Fruit fly (Drosophila melanogaster) whole organism, embryonic: ENCODE results near the gene msd1.
A peak's percentile ranks its signal among the peaks of the same experiment; 100 is the strongest.

ENCODE experiments used
- Atf3 ChIP-seq: fragments of 200-800 bp; sonication (Bioruptor generic); optimal IDR thresholded peaks from 3 replicates; lab custom pipeline; 2016; ENCODE audit warnings: missing biosample characterization, missing genetic modification characterization
- Bdp1 ChIP-seq: fragments of 200-800 bp; sonication (Bioruptor generic); optimal IDR thresholded peaks from 3 replicates; lab custom pipeline; 2016; ENCODE audit warnings: missing biosample characterization, missing genetic modification characterization
- CG10209 ChIP-seq: fragments of 200-800 bp; sonication (Bioruptor generic); optimal IDR thresholded peaks from 3 replicates; lab custom pipeline; 2017; ENCODE audit warnings: missing biosample characterization, mild to moderate bottlenecking, missing genetic modification characterization, missing genetic modification reagents
- CG12942 ChIP-seq: fragments of 200-800 bp; sonication (Bioruptor generic); optimal IDR thresholded peaks from 3 replicates; lab custom pipeline; 2016; ENCODE audit warnings: missing biosample characterization, missing genetic modification characterization
- CG13296 ChIP-seq: fragments of 200-800 bp; sonication (Bioruptor generic); optimal IDR thresholded peaks from 3 replicates; lab custom pipeline; 2018; ENCODE audit warnings: missing biosample characterization, mild to moderate bottlenecking, missing genetic modification characterization
- CG13424 ChIP-seq: fragments of 200-800 bp; sonication (Bioruptor generic); optimal IDR thresholded peaks from 2 replicates; lab custom pipeline; 2019; ENCODE audit warnings: missing biosample characterization, mild to moderate bottlenecking, missing genetic modification characterization, moderate library complexity
- CG14014 ChIP-seq: fragments of 200-800 bp; sonication (Bioruptor generic); IDR thresholded peaks from 2 replicates; pipeline ENCODE4 v1.3.6; 2022; ENCODE audit warnings: missing biosample characterization, missing genetic modification characterization
- CG14710 ChIP-seq: fragments of 200-800 bp; sonication (Bioruptor generic); optimal IDR thresholded peaks from 3 replicates; lab custom pipeline; 2019; ENCODE audit warnings: missing biosample characterization, mild to moderate bottlenecking, missing genetic modification characterization, moderate library complexity
- CG14965 ChIP-seq: fragments of 200-800 bp; sonication (Bioruptor generic); optimal IDR thresholded peaks from 2 replicates; lab custom pipeline; 2016; ENCODE audit warnings: missing biosample characterization, missing genetic modification characterization, borderline replicate concordance
- CG15269 ChIP-seq: fragments of 200-800 bp; sonication (Bioruptor generic); optimal IDR thresholded peaks from 2 replicates; lab custom pipeline; 2018; ENCODE audit warnings: missing biosample characterization, mild to moderate bottlenecking, missing genetic modification characterization, moderate library complexity
- CG15696 ChIP-seq: fragments of 200-800 bp; sonication (Bioruptor generic); optimal IDR thresholded peaks from 2 replicates; lab custom pipeline; 2019; ENCODE audit warnings: missing biosample characterization, mild to moderate bottlenecking, missing genetic modification characterization, moderate library complexity
- CG16779 ChIP-seq: fragments of 200-800 bp; sonication (Bioruptor generic); IDR thresholded peaks from 2 replicates; pipeline ENCODE4 v1.3.6; 2022; ENCODE audit warnings: missing biosample characterization, missing genetic modification characterization
- CG17186 ChIP-seq: fragments of 200-800 bp; sonication (Bioruptor generic); optimal IDR thresholded peaks from 3 replicates; lab custom pipeline; 2017; ENCODE audit warnings: missing biosample characterization, missing genetic modification reagents, missing genetic modification characterization
- CG17361 ChIP-seq: fragments of 200-800 bp; sonication (Bioruptor generic); IDR thresholded peaks from 3 replicates; pipeline ENCODE4 v1.3.6; 2022; ENCODE audit warnings: missing biosample characterization, missing genetic modification characterization
- CG2199 ChIP-seq: fragments of 200-800 bp; sonication (Bioruptor generic); IDR thresholded peaks from 3 replicates; pipeline ENCODE4 v1.3.6; 2022; ENCODE audit warnings: missing biosample characterization, missing genetic modification characterization
- CG32767 ChIP-seq: fragments of 200-800 bp; sonication (Bioruptor generic); IDR thresholded peaks from 2 replicates; pipeline ENCODE4 v1.3.6; 2022; ENCODE audit warnings: missing biosample characterization, missing genetic modification characterization
- CG3726 ChIP-seq: fragments of 200-800 bp; sonication (Bioruptor generic); IDR thresholded peaks from 3 replicates; pipeline ENCODE4, ENCODE4 v1.3.6; 2022; ENCODE audit warnings: missing biosample characterization, missing genetic modification characterization
- CG4360 ChIP-seq: fragments of 200-800 bp; sonication (Bioruptor generic); IDR thresholded peaks from 2 replicates; pipeline ENCODE4 v1.3.6; 2022; ENCODE audit warnings: missing biosample characterization, missing genetic modification characterization
- CG4404 ChIP-seq: fragments of 200-800 bp; sonication (Bioruptor generic); IDR thresholded peaks from 2 replicates; pipeline ENCODE4 v1.3.6; 2022; ENCODE audit warnings: missing biosample characterization, missing genetic modification characterization
- CG6854 ChIP-seq: fragments of 200-800 bp; sonication (Bioruptor generic); optimal IDR thresholded peaks from 3 replicates; lab custom pipeline; 2017; ENCODE audit warnings: missing biosample characterization, mild to moderate bottlenecking, missing genetic modification characterization
- CG9215 ChIP-seq: fragments of 200-800 bp; sonication (Bioruptor generic); IDR thresholded peaks from 2 replicates; pipeline ENCODE4 v1.3.6; 2022; ENCODE audit warnings: missing biosample characterization, missing genetic modification characterization
- CG9727 ChIP-seq: fragments of 200-800 bp; sonication (Bioruptor generic); optimal IDR thresholded peaks from 3 replicates; lab custom pipeline; 2017; ENCODE audit warnings: missing biosample characterization, mild to moderate bottlenecking, missing genetic modification characterization
- D19A ChIP-seq: fragments of 200-800 bp; optimal IDR thresholded peaks from 3 replicates; lab custom pipeline; 2019; ENCODE audit warnings: missing biosample characterization, mild to moderate bottlenecking, missing genetic modification characterization, moderate library complexity
- Dip3 ChIP-seq: fragments of 200-800 bp; sonication (Bioruptor generic); optimal IDR thresholded peaks from 3 replicates; lab custom pipeline; 2016; ENCODE audit warnings: missing biosample characterization, missing genetic modification characterization
- E2f1 ChIP-seq: fragments of 200-800 bp; sonication (Bioruptor generic); IDR thresholded peaks from 2 replicates; pipeline ENCODE4 v1.3.6; 2022; ENCODE audit warnings: missing biosample characterization, missing genetic modification characterization
- HmgD ChIP-seq: fragments of 200-800 bp; sonication (Bioruptor generic); optimal IDR thresholded peaks from 3 replicates; lab custom pipeline; 2016; ENCODE audit warnings: missing biosample characterization, missing genetic modification characterization
- HmgZ ChIP-seq: fragments of 200-800 bp; sonication (Bioruptor generic); optimal IDR thresholded peaks from 2 replicates; lab custom pipeline; 2018; ENCODE audit warnings: missing biosample characterization, mild to moderate bottlenecking, missing genetic modification characterization
- Meics ChIP-seq: fragments of 200-800 bp; sonication (Bioruptor generic); optimal IDR thresholded peaks from 2 replicates; lab custom pipeline; 2017; ENCODE audit warnings: missing biosample characterization, mild to moderate bottlenecking, missing genetic modification characterization
- Nf-YB ChIP-seq: fragments of 200-800 bp; sonication (Bioruptor generic); optimal IDR thresholded peaks from 3 replicates; lab custom pipeline; 2019; ENCODE audit warnings: missing biosample characterization, mild to moderate bottlenecking, missing genetic modification characterization, moderate library complexity
- Trl ChIP-seq, 3 experiments: fragments of >200 bp in 2 of 3; fragments of 200-800 bp in 1 of 3; sonication (Bioruptor generic) in 1 of 3; optimal IDR thresholded peaks; 2 replicates in 1 of 3; 3 replicates in 2 of 3; lab custom pipeline; 2016 to 2017; ENCODE audit warnings: missing biosample characterization in 1 of 3, missing genetic modification characterization in 1 of 3
- ab ChIP-seq: fragments of 200-800 bp; sonication (Bioruptor generic); optimal IDR thresholded peaks from 2 replicates; lab custom pipeline; 2016; ENCODE audit warnings: missing biosample characterization, missing genetic modification characterization
- amos ChIP-seq: fragments of 200-800 bp; sonication (Bioruptor generic); IDR thresholded peaks from 2 replicates; pipeline ENCODE4 v1.3.6; 2022; ENCODE audit warnings: missing biosample characterization, missing genetic modification characterization; ENCODE audit not compliant: partially characterized antibody
- ara ChIP-seq: fragments of 200-800 bp; sonication (Bioruptor generic); IDR thresholded peaks from 2 replicates; pipeline ENCODE4 v1.3.6; 2022; ENCODE audit warnings: missing biosample characterization, missing genetic modification characterization
- chinmo ChIP-seq: fragments of 200-800 bp; sonication (Bioruptor generic); IDR thresholded peaks from 4 replicates; pipeline ENCODE4 v1.3.6; 2022; ENCODE audit warnings: missing biosample characterization, missing genetic modification characterization; ENCODE audit not compliant: partially characterized antibody
- ewg ChIP-seq: fragments of 200-800 bp; sonication (Bioruptor generic); optimal IDR thresholded peaks from 3 replicates; lab custom pipeline; 2017; ENCODE audit warnings: mild to moderate bottlenecking, missing biosample characterization, missing genetic modification reagents, missing genetic modification characterization
- gro ChIP-seq: fragments of 200-800 bp; sonication (Bioruptor generic); optimal IDR thresholded peaks from 2 replicates; lab custom pipeline; 2016; ENCODE audit warnings: missing biosample characterization, missing genetic modification characterization
- insv ChIP-seq, 2 experiments: fragments of 200-800 bp; sonication (Bioruptor generic); optimal IDR thresholded peaks; 3 replicates each; lab custom pipeline; 2016 to 2018; ENCODE audit warnings: missing biosample characterization in 2 of 2, missing genetic modification characterization in 2 of 2
- inv ChIP-seq: fragments of 200-800 bp; sonication (Bioruptor generic); IDR thresholded peaks from 2 replicates; pipeline ENCODE4 v1.3.6; 2022; ENCODE audit warnings: missing biosample characterization, missing genetic modification characterization; ENCODE audit not compliant: partially characterized antibody
- nerfin-1 ChIP-seq: fragments of 200-800 bp; sonication (Bioruptor generic); optimal IDR thresholded peaks from 3 replicates; lab custom pipeline; 2019; ENCODE audit warnings: missing biosample characterization, mild to moderate bottlenecking, missing genetic modification characterization, moderate library complexity
- row ChIP-seq: fragments of 200-800 bp; sonication (Bioruptor generic); IDR thresholded peaks from 3 replicates; pipeline ENCODE4 v1.3.6; 2022; ENCODE audit warnings: missing biosample characterization, missing genetic modification characterization
- schlank ChIP-seq: fragments of 200-800 bp; sonication (Bioruptor generic); optimal IDR thresholded peaks from 2 replicates; lab custom pipeline; 2018; ENCODE audit warnings: missing biosample characterization, mild to moderate bottlenecking, missing genetic modification characterization
- sens ChIP-seq: fragments of 200-800 bp; sonication (Bioruptor generic); peaks from one replicate; lab custom pipeline; 2016; ENCODE audit warnings: missing biosample characterization, missing genetic modification characterization
- slbo ChIP-seq: fragments of 200-800 bp; sonication (Bioruptor generic); IDR thresholded peaks from 2 replicates; pipeline ENCODE4 v1.3.6; 2022; ENCODE audit warnings: missing biosample characterization, missing genetic modification characterization
- sqz ChIP-seq: fragments of 200-800 bp; sonication (Bioruptor generic); optimal IDR thresholded peaks from 3 replicates; lab custom pipeline; 2018; ENCODE audit warnings: missing biosample characterization, mild to moderate bottlenecking, missing genetic modification characterization
- sug ChIP-seq: fragments of 200-800 bp; optimal IDR thresholded peaks from 2 replicates; lab custom pipeline; 2019; ENCODE audit warnings: missing biosample characterization, mild to moderate bottlenecking, missing genetic modification characterization, moderate library complexity
- tll ChIP-seq, 2 experiments: fragments of 200-800 bp in 1 of 2; fragments of >200 bp in 1 of 2; sonication (Bioruptor generic) in 1 of 2; optimal IDR thresholded peaks; 2 replicates each; lab custom pipeline; 2017 to 2019; ENCODE audit warnings: missing biosample characterization in 2 of 2, missing genetic modification characterization in 2 of 2, mild to moderate bottlenecking in 1 of 2, moderate library complexity in 1 of 2
- vfl ChIP-seq: fragments of 200-800 bp; sonication (Bioruptor generic); optimal IDR thresholded peaks from 2 replicates; lab custom pipeline; 2016; ENCODE audit warnings: missing biosample characterization, missing genetic modification characterization

Gene msd1

DNA sequence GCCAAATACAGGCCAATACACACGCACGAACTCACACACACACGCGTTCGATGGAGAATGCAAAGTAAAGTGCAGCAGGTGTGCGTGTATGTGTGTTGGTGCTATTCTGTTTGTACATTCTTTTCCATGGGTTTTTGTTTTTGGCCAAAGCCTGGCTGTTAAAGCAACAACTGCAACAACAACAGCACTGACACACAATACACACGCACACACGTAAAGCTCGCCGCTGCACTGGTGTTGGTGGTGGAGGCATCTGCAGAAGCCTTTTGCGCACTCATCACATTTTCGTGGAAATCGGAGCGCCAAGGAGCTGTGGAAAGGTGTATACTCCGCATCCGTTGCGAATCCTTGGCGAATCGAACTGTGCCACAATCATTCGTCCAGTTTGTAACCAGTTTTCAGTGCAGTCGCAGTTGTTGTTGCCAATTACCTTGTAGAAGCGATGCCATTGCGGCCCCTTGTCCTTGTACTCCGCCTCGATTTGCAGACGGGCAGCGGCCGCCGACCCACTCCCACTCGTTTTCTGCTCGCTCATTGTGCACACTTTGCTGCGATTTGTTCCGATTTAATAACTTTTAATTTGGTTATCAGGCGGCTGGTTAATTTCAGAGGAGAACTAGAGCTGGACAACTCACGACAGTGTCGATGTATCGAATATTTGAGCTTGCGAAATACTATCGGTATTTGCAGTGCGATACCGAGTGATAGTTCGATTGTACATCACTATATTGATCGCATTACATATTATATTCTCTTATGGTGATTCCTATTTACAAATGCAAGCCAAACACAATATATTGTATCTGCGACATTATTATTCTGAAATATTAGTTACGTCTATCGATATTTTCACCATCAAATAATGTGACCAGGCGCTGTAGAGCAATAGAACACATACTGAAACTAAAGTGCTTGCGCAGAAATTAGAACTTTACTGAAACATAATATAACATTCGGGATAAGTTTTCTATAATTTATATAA, 18.7 kb downstream of the msd1 start (continued):
- peak; percentile 99 for TF ChIP-seq inv (GFP tag; lab: Robert Waterston, UW)
- peak; percentile 41 for TF ChIP-seq Meics (GFP tag; lab: Kevin White, UChicago)
- TF ChIP-seq CG13424 (tag; lab: Kevin White, UChicago), result peak; percentile 43
- no peak for TF ChIP-seq ab (GFP tag; lab: Kevin White, UChicago)
- peak; percentile 2 for TF ChIP-seq CG12942
- TF ChIP-seq CG14965 (GFP tag; lab: Kevin White, UChicago), result no peak
- TF ChIP-seq CG3726 (GFP tag; lab: Robert Waterston, UW), result no peak
- TF ChIP-seq Trl (optimal IDR thresholded peaks at IDR 0.05; lab: Kevin White, UChicago), result no peak
- peak; percentile 6 for TF ChIP-seq Trl (GFP tag; optimal IDR thresholded peaks at IDR 0.05; lab: Kevin White, UChicago)
- no peak for TF ChIP-seq CG15696 (tag; lab: Kevin White, UChicago)
- TF ChIP-seq CG6854, result no peak
- TF ChIP-seq sug (tag; lab: Kevin White, UChicago), result peak; percentile 43
- TF ChIP-seq CG4404 (GFP tag; lab: Robert Waterston, UW), result no peak
- TF ChIP-seq insv (GFP tag; optimal IDR thresholded peaks at IDR 0.05; lab: Kevin White, UChicago), result peak in 1 of 2 experiments; percentile 94
- peak; percentile 1 for TF ChIP-seq CG10209 (GFP tag; lab: Kevin White, UChicago)
- TF ChIP-seq ewg (GFP tag; lab: Kevin White, UChicago), result peak; percentile 55
- TF ChIP-seq CG14710 (tag; lab: Kevin White, UChicago), result peak; percentile 57
- no peak for TF ChIP-seq vfl (GFP tag; lab: Kevin White, UChicago)
- peak; percentile 36 for TF ChIP-seq Bdp1 (GFP tag; lab: Kevin White, UChicago)
- no peak for TF ChIP-seq tll (GFP tag; optimal IDR thresholded peaks at IDR 0.05; lab: Kevin White, UChicago)
- TF ChIP-seq gro (GFP tag; lab: Kevin White, UChicago), result peak; percentile 34
- no peak for TF ChIP-seq Dip3 (GFP tag; lab: Kevin White, UChicago)
- no peak for TF ChIP-seq schlank
- no peak for TF ChIP-seq Atf3
- TF ChIP-seq HmgD (GFP tag; lab: Kevin White, UChicago), result peak; percentile 38
- peak; percentile 7; the same call in 1 of the 2 replicates for TF ChIP-seq CG9215 (GFP tag; lab: Robert Waterston, UW)
- peak; percentile 96 for TF ChIP-seq chinmo (GFP tag; lab: Robert Waterston, UW)
- TF ChIP-seq row (GFP tag; lab: Robert Waterston, UW), result peak; percentile 70
- TF ChIP-seq amos (GFP tag; lab: Robert Waterston, UW), result peak; percentile 99
- TF ChIP-seq slbo, result peak; percentile 77
- TF ChIP-seq CG15269 (tag; lab: Kevin White, UChicago), result peak; percentile 38
- peak; percentile 34 for TF ChIP-seq D19A (tag; lab: Kevin White, UChicago)
- no peak for TF ChIP-seq CG32767
- peak; percentile 33 for TF ChIP-seq CG17186 (GFP tag; lab: Kevin White, UChicago)
- TF ChIP-seq sens (GFP tag; lab: Kevin White, UChicago), result peak; percentile 77
- TF ChIP-seq CG4360 (GFP tag; lab: Robert Waterston, UW), result peak; percentile 80
- TF ChIP-seq CG14014 (GFP tag; lab: Robert Waterston, UW), result 0 out of 2 replicates have a peak, but pooled peaks have one; percentile 9
- TF ChIP-seq CG13296 (GFP tag; lab: Kevin White, UChicago), result peak; percentile 22
- TF ChIP-seq HmgZ, result peak; percentile 40
- no peak for TF ChIP-seq sqz
- TF ChIP-seq CG2199 (GFP tag; lab: Robert Waterston, UW), result no peak
- TF ChIP-seq CG9727, result peak; percentile 35
- peak; percentile 15 for TF ChIP-seq nerfin-1
- peak; percentile 68 for TF ChIP-seq CG17361 (GFP tag; lab: Robert Waterston, UW)
- peak; percentile 37; the same call in 1 of the 2 replicates for TF ChIP-seq E2f1 (GFP tag; lab: Robert Waterston, UW)
- TF ChIP-seq Nf-YB (GFP tag; lab: Kevin White, UChicago), result peak; percentile 11
- no peak for TF ChIP-seq ara
- TF ChIP-seq CG16779 (GFP tag; lab: Robert Waterston, UW), result no peak
